Worm (Caenorhabditis elegans) whole organism, L3 larva: ENCODE data around the gene mdt-15.

ENCODE experiments used
- R02D3.7 ChIP-seq: fragments of 150-350 bp; optimal IDR thresholded peaks from 2 replicates; lab custom pipeline; 2014; ENCODE audit warnings: missing biosample characterization, missing genetic modification characterization
- ZK546.5 ChIP-seq: sonication (generic microtip); optimal IDR thresholded peaks from 2 replicates; lab custom pipeline; 2017; ENCODE audit warnings: missing biosample characterization, missing genetic modification characterization
- aly-2 ChIP-seq: fragments of 150-350 bp; optimal IDR thresholded peaks from 2 replicates; lab custom pipeline; 2014; ENCODE audit warnings: missing biosample characterization, missing genetic modification characterization
- ama-1 ChIP-seq: fragments of 150-350 bp; optimal IDR thresholded peaks from 2 replicates; lab custom pipeline; 2018
- ceh-16 ChIP-seq: sonication (generic microtip); optimal IDR thresholded peaks from 2 replicates; lab custom pipeline; 2017; ENCODE audit warnings: missing biosample characterization, missing genetic modification characterization
- ceh-28 ChIP-seq: fragments of 150-350 bp; optimal IDR thresholded peaks from 2 replicates; lab custom pipeline; 2014; ENCODE audit warnings: missing biosample characterization, missing genetic modification reagents, missing genetic modification characterization
- ceh-9 ChIP-seq: sonication (generic microtip); optimal IDR thresholded peaks from 2 replicates; lab custom pipeline; 2018; ENCODE audit warnings: missing biosample characterization, missing genetic modification characterization
- daf-12 ChIP-seq: fragments of 150-350 bp; optimal IDR thresholded peaks from 2 replicates; lab custom pipeline; 2014; ENCODE audit warnings: missing biosample characterization, missing genetic modification reagents, missing genetic modification characterization
- egl-27 ChIP-seq: sonication (generic microtip); optimal IDR thresholded peaks from 4 replicates; lab custom pipeline; 2017; ENCODE audit warnings: missing biosample characterization, missing genetic modification reagents, missing genetic modification characterization
- egl-5 ChIP-seq: fragments of 150-350 bp; optimal IDR thresholded peaks from 2 replicates; lab custom pipeline; 2017; ENCODE audit warnings: missing biosample characterization, missing genetic modification reagents, missing genetic modification characterization, inconsistent platforms
- elt-1 ChIP-seq: fragments of 150-350 bp; optimal IDR thresholded peaks from 2 replicates; lab custom pipeline; 2014; ENCODE audit warnings: missing biosample characterization, missing genetic modification characterization
- elt-2 ChIP-seq: sonication (generic microtip); optimal IDR thresholded peaks from 2 replicates; lab custom pipeline; 2016; ENCODE audit warnings: missing genetic modification reagents, mild to moderate bottlenecking, missing genetic modification characterization, missing compliant biosample characterization
- fkh-10 ChIP-seq: sonication (generic microtip); optimal IDR thresholded peaks from 2 replicates; lab custom pipeline; 2017; ENCODE audit warnings: missing biosample characterization, missing genetic modification reagents, missing genetic modification characterization
- fkh-2 ChIP-seq: fragments of 150-350 bp; optimal IDR thresholded peaks from 2 replicates; lab custom pipeline; 2014; ENCODE audit warnings: missing biosample characterization, missing genetic modification reagents, missing genetic modification characterization
- fos-1 ChIP-seq: fragments of 150-350 bp; optimal IDR thresholded peaks from 2 replicates; lab custom pipeline; 2014; ENCODE audit warnings: missing biosample characterization, missing genetic modification characterization
- hmg-11 ChIP-seq: sonication (generic microtip); optimal IDR thresholded peaks from 2 replicates; lab custom pipeline; 2016; ENCODE audit warnings: missing genetic modification characterization, missing compliant biosample characterization
- lin-15B ChIP-seq: fragments of 150-350 bp; optimal IDR thresholded peaks from 2 replicates; lab custom pipeline; 2014; ENCODE audit warnings: missing biosample characterization, missing genetic modification characterization
- lin-39 ChIP-seq: fragments of 150-350 bp; optimal IDR thresholded peaks from 2 replicates; lab custom pipeline; 2018; ENCODE audit warnings: missing biosample characterization, missing genetic modification reagents, missing genetic modification characterization
- lsy-12 ChIP-seq: sonication (generic microtip); optimal IDR thresholded peaks from 2 replicates; lab custom pipeline; 2016; ENCODE audit warnings: mild to moderate bottlenecking, missing genetic modification characterization, missing compliant biosample characterization
- mdl-1 ChIP-seq: fragments of 150-350 bp; optimal IDR thresholded peaks from 2 replicates; lab custom pipeline; 2014; ENCODE audit warnings: missing biosample characterization, missing genetic modification characterization
- mml-1 ChIP-seq: fragments of 150-350 bp; sonication (generic microtip); optimal IDR thresholded peaks from 3 replicates; lab custom pipeline; 2014; ENCODE audit warnings: missing biosample characterization, missing genetic modification characterization
- nfya-1 ChIP-seq: sonication (generic microtip); optimal IDR thresholded peaks from 2 replicates; lab custom pipeline; 2017; ENCODE audit warnings: missing genetic modification characterization, mild to moderate bottlenecking, missing compliant biosample characterization, antibody characterized with exemption, moderate library complexity; ENCODE audit not compliant: insufficient read depth
- nhr-11 ChIP-seq: fragments of 150-350 bp; optimal IDR thresholded peaks from 2 replicates; lab custom pipeline; 2014; ENCODE audit warnings: missing biosample characterization, missing genetic modification characterization
- nhr-23 ChIP-seq: fragments of 150-350 bp; optimal IDR thresholded peaks from 2 replicates; lab custom pipeline; 2014; ENCODE audit warnings: missing biosample characterization, missing genetic modification reagents, missing genetic modification characterization
- nhr-237 ChIP-seq: fragments of 150-350 bp; optimal IDR thresholded peaks from 2 replicates; lab custom pipeline; 2014; ENCODE audit warnings: missing biosample characterization, missing genetic modification characterization
- nhr-43 ChIP-seq: sonication (generic microtip); optimal IDR thresholded peaks from 2 replicates; lab custom pipeline; 2016; ENCODE audit warnings: mild to moderate bottlenecking, missing genetic modification characterization, missing compliant biosample characterization; ENCODE audit not compliant: poor library complexity, severe bottlenecking
- nhr-67 ChIP-seq: fragments of 150-350 bp; optimal IDR thresholded peaks from 2 replicates; lab custom pipeline; 2014; ENCODE audit warnings: missing biosample characterization, missing genetic modification characterization
- nhr-76 ChIP-seq: fragments of 150-350 bp; sonication (generic microtip); optimal IDR thresholded peaks from 5 replicates; lab custom pipeline; 2014; ENCODE audit warnings: missing biosample characterization, missing genetic modification characterization
- pha-4 ChIP-seq: fragments of 150-350 bp; optimal IDR thresholded peaks from 2 replicates; lab custom pipeline; 2014; ENCODE audit warnings: missing biosample characterization, missing genetic modification reagents, missing genetic modification characterization
- sea-2 ChIP-seq: fragments of 150-350 bp; sonication (generic microtip); optimal IDR thresholded peaks from 4 replicates; lab custom pipeline; 2014; ENCODE audit warnings: missing biosample characterization, missing genetic modification reagents, missing genetic modification characterization
- skn-1 ChIP-seq: fragments of 150-350 bp; optimal IDR thresholded peaks from 2 replicates; lab custom pipeline; 2014; ENCODE audit warnings: missing biosample characterization, missing genetic modification characterization
- snpc-4 ChIP-seq: fragments of 150-350 bp; optimal IDR thresholded peaks from 2 replicates; lab custom pipeline; 2014; ENCODE audit warnings: missing biosample characterization, missing genetic modification characterization
- tbx-2 ChIP-seq: sonication (generic microtip); optimal IDR thresholded peaks from 2 replicates; lab custom pipeline; 2016; ENCODE audit warnings: mild to moderate bottlenecking, missing genetic modification characterization, missing compliant biosample characterization
- unc-39 ChIP-seq: sonication (generic microtip); optimal IDR thresholded peaks from 4 replicates; lab custom pipeline; 2017; ENCODE audit warnings: missing biosample characterization, missing genetic modification characterization
- unc-62 ChIP-seq: fragments of 150-350 bp; sonication (generic microtip); optimal IDR thresholded peaks from 4 replicates; lab custom pipeline; 2014; ENCODE audit warnings: missing biosample characterization, missing genetic modification reagents, missing genetic modification characterization
- zag-1 ChIP-seq: fragments of 150-350 bp; optimal IDR thresholded peaks from 2 replicates; lab custom pipeline; 2014; ENCODE audit warnings: missing biosample characterization, missing genetic modification characterization
- ztf-11 ChIP-seq: fragments of 150-350 bp; optimal IDR thresholded peaks from 2 replicates; lab custom pipeline; 2014; ENCODE audit warnings: missing biosample characterization, missing genetic modification characterization
- ztf-4 ChIP-seq: fragments of 150-350 bp; optimal IDR thresholded peaks from 2 replicates; lab custom pipeline; 2014; ENCODE audit warnings: missing biosample characterization, missing genetic modification characterization

Gene mdt-15

ce11 chrIII:5855637-5856179, 22.2 kb upstream of the mdt-15 start, which contains the start of the genes cct-6 and alh-9 (continued):
- TF ChIP-seq nhr-67 (tag; lab: Kevin White, UChicago) = no peak
- TF ChIP-seq fos-1 (tag; lab: Kevin White, UChicago) = no peak
- TF ChIP-seq unc-39 (tag; lab: Kevin White, UChicago) = no peak
- TF ChIP-seq mdl-1 (tag; lab: Kevin White, UChicago) = no peak
- TF ChIP-seq fkh-2 (tag; lab: Kevin White, UChicago) = no peak
- peak; percentile 89 for TF ChIP-seq nfya-1 (tag; lab: Kevin White, UChicago)
- peak; percentile 10 for TF ChIP-seq fkh-10 (GFP tag; lab: Kevin White, UChicago)
- TF ChIP-seq nhr-237 (tag; lab: Kevin White, UChicago) = no peak
- peak; percentile 88 for TF ChIP-seq lin-39
- no peak for TF ChIP-seq nhr-76

- TF ChIP-seq nhr-43 (tag; lab: Kevin White, UChicago) (peak; percentile 30), mml-1 (tag; lab: Kevin White, UChicago) (no peak), pha-4 (tag; lab: Kevin White, UChicago) (peak; percentile 45), lin-15B (peak; percentile 0), mdl-1 (tag; lab: Kevin White, UChicago) (no peak), elt-2 (tag; lab: Kevin White, UChicago) (peak; percentile 38), ZK546.5 (no peak), ztf-4 (no peak), ama-1 (lab: Kevin White, UChicago) (peak; percentile 79), ceh-9 (no peak), nfya-1 (tag; lab: Kevin White, UChicago) (peak; percentile 35), tbx-2 (tag; lab: Kevin White, UChicago) (peak; percentile 26), unc-62 (GFP tag; lab: Kevin White, UChicago) (no peak), daf-12 (tag; lab: Kevin White, UChicago) (no peak)
Observed at ce11 chrIII:5853240-5853639, 19.7 kb upstream of the mdt-15 start, which contains the start of gene ddx-23. ddx-23 (minus strand) TSS chrIII:5853269.

DNA sequence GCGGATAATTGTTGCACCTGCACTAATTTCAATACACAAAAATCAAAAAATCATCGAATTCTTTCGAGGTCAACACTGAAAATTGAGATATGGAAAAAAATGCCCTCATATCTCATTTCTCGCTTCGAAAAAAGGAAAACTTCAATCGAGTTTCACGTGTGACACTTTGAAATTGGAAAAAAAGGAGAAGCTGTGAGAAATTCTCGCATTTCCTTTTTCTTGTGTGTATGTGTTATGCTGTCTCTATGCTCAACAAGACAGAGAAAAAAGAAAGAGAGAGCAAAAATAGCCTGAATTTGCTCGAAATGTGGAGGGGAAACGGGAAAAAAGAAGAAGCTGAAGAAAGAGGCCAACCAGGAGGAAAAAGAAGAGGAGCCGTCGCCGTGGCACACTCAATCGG, 12.9 kb upstream of the mdt-15 start:
- TF ChIP-seq aly-2 = no peak
- peak; percentile 46 for TF ChIP-seq nfya-1 (tag; lab: Kevin White, UChicago)
- peak; percentile 74 for TF ChIP-seq fkh-10 (GFP tag; lab: Kevin White, UChicago)

DNA sequence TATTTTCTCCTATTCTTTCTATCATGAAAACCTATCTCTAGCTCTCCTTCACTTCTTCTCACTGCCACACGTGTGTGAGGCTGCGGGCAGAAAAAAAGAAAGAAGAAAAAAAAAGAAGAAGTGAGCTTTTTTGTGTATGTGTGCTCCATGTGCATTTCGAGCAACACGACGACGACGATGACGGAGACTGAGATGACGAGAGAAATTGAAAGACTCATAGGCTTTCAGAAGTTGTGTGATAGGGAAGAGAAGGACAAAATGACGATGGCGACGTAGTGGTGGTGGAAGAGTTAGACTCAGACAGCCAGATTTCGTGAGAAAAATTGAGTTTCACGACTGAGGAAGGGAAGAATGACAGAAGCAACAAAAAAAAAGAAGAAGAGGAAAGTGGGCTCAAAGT, 11.9 kb upstream of the mdt-15 start:
- TF ChIP-seq ceh-9 = no peak
- no peak for TF ChIP-seq ceh-28 (tag; lab: Kevin White, UChicago)
- peak; percentile 2 for TF ChIP-seq snpc-4 (tag; lab: Kevin White, UChicago)
- no peak for TF ChIP-seq ZK546.5
- TF ChIP-seq nhr-76 = no peak
- TF ChIP-seq ztf-11 (tag; lab: Kevin White, UChicago) = no peak
- no peak for TF ChIP-seq egl-5 (tag; lab: Kevin White, UChicago)
- TF ChIP-seq ama-1 (lab: Kevin White, UChicago) = no peak
- TF ChIP-seq elt-2 (tag; lab: Kevin White, UChicago) = no peak
- no peak for TF ChIP-seq mml-1 (tag; lab: Kevin White, UChicago)
- TF ChIP-seq nfya-1 (tag; lab: Kevin White, UChicago) = peak; percentile 85
- no peak for TF ChIP-seq R02D3.7
- peak; percentile 56 for TF ChIP-seq nhr-11 (tag; lab: Kevin White, UChicago)
- TF ChIP-seq unc-62 (GFP tag; lab: Kevin White, UChicago) = peak; percentile 35
- TF ChIP-seq lin-15B = peak; percentile 4
- TF ChIP-seq skn-1 = peak; percentile 12
- TF ChIP-seq nhr-23 (tag; lab: Kevin White, UChicago) = no peak
- peak; percentile 76 for TF ChIP-seq hmg-11 (tag; lab: Kevin White, UChicago)
- TF ChIP-seq ceh-16 = no peak
- TF ChIP-seq fkh-10 (GFP tag; lab: Kevin White, UChicago) = peak; percentile 88
- TF ChIP-seq tbx-2 (tag; lab: Kevin White, UChicago) = no peak
- peak; percentile 61 for TF ChIP-seq zag-1 (tag; lab: Kevin White, UChicago)
- no peak for TF ChIP-seq ztf-4
- no peak for TF ChIP-seq unc-39 (tag; lab: Kevin White, UChicago)
- peak; percentile 15 for TF ChIP-seq elt-1 (tag; lab: Kevin White, UChicago)
- TF ChIP-seq lin-39 = peak; percentile 74
- no peak for TF ChIP-seq sea-2
- no peak for TF ChIP-seq egl-27 (tag; lab: Kevin White, UChicago)
- TF ChIP-seq mdl-1 (tag; lab: Kevin White, UChicago) = peak; percentile 85
- TF ChIP-seq lsy-12 (tag; lab: Kevin White, UChicago) = no peak
